Worm (Caenorhabditis elegans) whole organism, early embryonic: ENCODE measurements around the gene ZK550.6.

Experiments used
- B0310.2 ChIP-seq: sonication (generic microtip); optimal IDR thresholded peaks from 2 replicates; lab custom pipeline; 2016; ENCODE audit warnings: mild to moderate bottlenecking, missing genetic modification characterization, missing compliant biosample characterization
- ama-1 ChIP-seq: fragments of 150-350 bp; optimal IDR thresholded peaks from 2 replicates; lab custom pipeline; 2014
- hmbx-1 ChIP-seq: sonication (generic microtip); optimal IDR thresholded peaks from 2 replicates; lab custom pipeline; 2016; ENCODE audit warnings: mild to moderate bottlenecking, missing genetic modification characterization, missing compliant biosample characterization

DNA sequence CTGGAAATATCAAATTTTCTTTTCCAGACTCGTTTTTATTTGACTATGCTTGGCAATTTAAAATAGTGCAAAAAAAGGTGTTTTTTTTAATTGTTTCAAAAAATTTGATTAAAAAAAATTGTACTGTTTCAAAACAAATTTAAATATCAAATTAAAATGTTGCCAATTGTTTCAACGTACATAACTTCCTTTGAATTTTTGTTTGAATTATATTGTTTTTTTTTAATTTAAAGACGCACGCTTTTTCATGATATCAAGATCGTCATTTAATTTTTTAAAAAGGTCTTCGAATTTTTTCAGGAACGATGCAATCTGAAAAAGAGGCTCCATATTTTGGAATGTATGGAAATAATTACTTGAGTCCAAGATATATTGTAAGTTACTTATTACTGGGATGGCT lies 38.8 kb downstream of the ZK550.6 start, which contains the start of gene Y116A8B.4:
- no peak for TF ChIP-seq ama-1
- no peak for TF ChIP-seq hmbx-1 (tag; lab: Kevin White, UChicago)
- no peak for TF ChIP-seq B0310.2 (tag; lab: Kevin White, UChicago)
